Fruit fly (Drosophila melanogaster) whole organism: Measurements from ENCODE around the gene CG15599.

Experiments used
- CG8478 ChIP-seq: fragments of >200 bp; optimal IDR thresholded peaks from 2 replicates; lab custom pipeline; 2018; ENCODE audit warnings: inconsistent platforms
- Dll ChIP-seq: fragments of >200 bp; optimal IDR thresholded peaks from 2 replicates; lab custom pipeline; 2017
- EcR ChIP-seq, 2 experiments: fragments of >200 bp; optimal IDR thresholded peaks; 2 replicates each; lab custom pipeline; 2017; ENCODE audit warnings: missing biosample characterization in 2 of 2, missing genetic modification characterization in 2 of 2, missing genetic modification reagents in 2 of 2
- pan ChIP-seq: fragments of >200 bp; optimal IDR thresholded peaks from 2 replicates; lab custom pipeline; 2017
- psq ChIP-seq: fragments of >200 bp; optimal IDR thresholded peaks from 2 replicates; lab custom pipeline; 2017
- usp ChIP-seq: fragments of >200 bp; optimal IDR thresholded peaks from 2 replicates; lab custom pipeline; 2017; ENCODE audit warnings: missing biosample characterization, missing genetic modification characterization, mixed read lengths

dm6 chrX:15643922-15644321 lies 44.7 kb downstream of the CG15599 start, which contains the start of gene CG8117:
- TF ChIP-seq CG8478 (lab: Kevin White, UChicago) (no peak), Dll (no peak), usp (GFP tag; lab: Kevin White, UChicago) (no peak), EcR (GFP tag; optimal IDR thresholded peaks at IDR 0.05; lab: Kevin White, UChicago) (no peak), pan (lab: Kevin White, UChicago) (no peak), psq (no peak)
